Worm (Caenorhabditis elegans) whole organism, dauer: Measurements from ENCODE around the gene F49C12.15.

Experiments used
- unc-62 ChIP-seq: sonication (generic microtip); optimal IDR thresholded peaks from 2 replicates; lab custom pipeline; 2017; ENCODE audit warnings: missing biosample characterization, missing genetic modification reagents, missing genetic modification characterization

F49C12.15 gene

ce11 chrIV:9376550-9376949, 52.3 kb downstream of the F49C12.15 start:
- no peak for TF ChIP-seq unc-62 (GFP tag; lab: Kevin White, UChicago)
